Worm (Caenorhabditis elegans): ENCODE results near the gene sars-2.

Gene sars-2

DNA sequence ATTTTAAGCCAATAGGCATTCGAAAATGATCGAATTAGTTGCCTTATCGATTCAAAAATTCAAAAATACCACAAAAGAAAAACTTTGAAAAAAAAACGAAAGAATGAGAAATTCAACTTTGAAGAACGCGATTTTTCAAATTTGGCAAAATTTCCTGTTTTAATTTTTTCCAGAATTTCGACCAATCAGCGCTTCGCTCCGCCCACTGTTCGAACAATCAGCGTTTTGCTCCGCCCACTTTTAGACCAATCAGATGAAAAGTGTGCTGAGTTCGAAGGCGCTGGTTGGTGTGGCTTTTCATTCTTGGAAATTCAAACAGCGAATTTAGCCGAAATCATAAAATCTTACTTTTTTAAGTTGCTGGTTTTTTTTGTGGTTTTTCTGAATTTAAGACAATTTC lies 40.1 kb downstream of the sars-2 start:
- TF ChIP-seq ztf-4 (tag; optimal IDR thresholded peaks at IDR 0.05), result no peak
- TF ChIP-seq blmp-1 (tag; optimal IDR thresholded peaks at IDR 0.05; ENCODE audit: insufficient read depth), result no peak
- no peak for TF ChIP-seq sma-3 (GFP tag; optimal IDR thresholded peaks at IDR 0.05)
- TF ChIP-seq R02D3.7 (tag; optimal IDR thresholded peaks at IDR 0.05), result no peak
- no peak for TF ChIP-seq C34F6.9 (tag; optimal IDR thresholded peaks at IDR 0.05)
- TF ChIP-seq nhr-12 (tag; optimal IDR thresholded peaks at IDR 0.05), result no peak
- no peak for TF ChIP-seq crh-2 (tag; optimal IDR thresholded peaks at IDR 0.05)
- TF ChIP-seq lsy-2 (tag; optimal IDR thresholded peaks at IDR 0.05), result no peak
- TF ChIP-seq fos-1 (tag; optimal IDR thresholded peaks at IDR 0.05), result no peak
- TF ChIP-seq peb-1 (tag; optimal IDR thresholded peaks at IDR 0.05), result no peak
- TF ChIP-seq unc-55 (GFP tag; optimal IDR thresholded peaks at IDR 0.05), result no peak
- TF ChIP-seq mbf-1 (tag; optimal IDR thresholded peaks at IDR 0.05), result no peak
- no peak for TF ChIP-seq nhr-77 (tag; optimal IDR thresholded peaks at IDR 0.05)
- no peak for TF ChIP-seq lin-39 (tag; optimal IDR thresholded peaks at IDR 0.05)
- no peak for TF ChIP-seq nhr-11 (tag; optimal IDR thresholded peaks at IDR 0.05)
- TF ChIP-seq nhr-10 (tag; optimal IDR thresholded peaks at IDR 0.05), result no peak
- no peak for TF ChIP-seq zag-1 (tag; optimal IDR thresholded peaks at IDR 0.05)
- TF ChIP-seq ama-1 (optimal IDR thresholded peaks at IDR 0.05), result no peak

DNA sequence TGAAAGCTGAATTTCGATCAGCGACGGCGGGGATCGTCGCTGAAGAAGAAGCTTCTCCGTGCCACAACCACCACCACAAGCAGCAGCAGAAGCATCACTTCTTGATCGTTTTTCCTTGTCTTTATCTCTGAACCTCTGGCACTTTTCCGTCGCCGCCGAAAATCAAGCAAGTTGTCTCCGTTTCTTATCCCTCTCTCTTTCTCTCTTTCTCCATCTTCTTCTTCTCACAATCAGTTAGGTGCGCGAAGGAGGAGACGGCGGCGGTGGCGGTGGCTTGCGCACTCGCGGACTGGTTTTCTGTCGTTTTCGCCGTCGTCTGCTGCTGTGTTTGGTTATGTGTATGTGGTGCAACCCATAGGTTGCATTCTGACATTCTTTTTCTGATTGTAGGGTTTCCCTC lies 41.0 kb downstream of the sars-2 start:
- TF ChIP-seq F13H6.1 (tag; optimal IDR thresholded peaks at IDR 0.05) (peak; percentile 51), nhr-25 (tag; optimal IDR thresholded peaks at IDR 0.05) (peak; percentile 53), sma-9 (GFP tag; optimal IDR thresholded peaks at IDR 0.05) (peak; percentile 26), sma-9 (tag; optimal IDR thresholded peaks at IDR 0.05) (no peak), lin-39 (tag; optimal IDR thresholded peaks at IDR 0.05) (no peak), mdl-1 (tag; optimal IDR thresholded peaks at IDR 0.05) (peak in 1 of 2 experiments; percentile 8), nhr-21 (tag; optimal IDR thresholded peaks at IDR 0.05) (peak; percentile 45), unc-55 (GFP tag; optimal IDR thresholded peaks at IDR 0.05) (peak; percentile 16), ama-1 (optimal IDR thresholded peaks at IDR 0.05) (no peak), lin-13 (GFP tag; optimal IDR thresholded peaks at IDR 0.05) (no peak), lin-11 (tag; optimal IDR thresholded peaks at IDR 0.05) (no peak), Y55F3AM.14 (GFP tag; optimal IDR thresholded peaks at IDR 0.05) (peak; percentile 12), blmp-1 (tag; optimal IDR thresholded peaks at IDR 0.05; ENCODE audit: insufficient read depth) (peak; percentile 38), nhr-129 (tag; optimal IDR thresholded peaks at IDR 0.05) (peak; percentile 2)

DNA sequence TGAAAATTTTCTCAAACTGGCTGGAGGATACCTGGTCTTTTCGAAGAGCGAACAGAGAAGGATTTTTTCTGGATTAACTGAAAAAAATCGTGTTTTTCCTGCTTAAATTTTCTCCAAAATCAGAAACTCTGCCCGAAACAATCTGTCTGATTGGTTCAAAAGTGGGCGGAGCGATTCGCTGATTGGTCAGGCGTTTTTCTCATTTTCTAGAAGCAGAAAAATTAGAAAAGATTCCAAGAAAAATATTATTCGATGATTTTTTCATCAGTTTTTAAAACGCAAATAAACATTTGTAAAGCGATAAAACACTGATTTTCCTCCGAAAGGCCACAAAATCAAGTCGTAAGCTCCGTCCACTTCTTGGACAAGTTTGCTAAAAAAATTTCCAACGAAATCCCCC lies 41.5 kb downstream of the sars-2 start:
- TF ChIP-seq fos-1 (tag; optimal IDR thresholded peaks at IDR 0.05), result no peak
- TF ChIP-seq lsy-2 (tag; optimal IDR thresholded peaks at IDR 0.05), result no peak
- no peak for TF ChIP-seq nhr-25 (tag; optimal IDR thresholded peaks at IDR 0.05)
- no peak for TF ChIP-seq crh-2 (tag; optimal IDR thresholded peaks at IDR 0.05)
- no peak for TF ChIP-seq blmp-1 (tag; optimal IDR thresholded peaks at IDR 0.05; ENCODE audit: insufficient read depth)
- no peak for TF ChIP-seq nhr-6 (tag; optimal IDR thresholded peaks at IDR 0.05)
- TF ChIP-seq F13H6.1 (tag; optimal IDR thresholded peaks at IDR 0.05), result no peak
- no peak for TF ChIP-seq skn-1 (tag; optimal IDR thresholded peaks at IDR 0.05)
- no peak for TF ChIP-seq egl-27 (tag; optimal IDR thresholded peaks at IDR 0.05)
- TF ChIP-seq mdl-1 (tag; optimal IDR thresholded peaks at IDR 0.05), result no peak

DNA sequence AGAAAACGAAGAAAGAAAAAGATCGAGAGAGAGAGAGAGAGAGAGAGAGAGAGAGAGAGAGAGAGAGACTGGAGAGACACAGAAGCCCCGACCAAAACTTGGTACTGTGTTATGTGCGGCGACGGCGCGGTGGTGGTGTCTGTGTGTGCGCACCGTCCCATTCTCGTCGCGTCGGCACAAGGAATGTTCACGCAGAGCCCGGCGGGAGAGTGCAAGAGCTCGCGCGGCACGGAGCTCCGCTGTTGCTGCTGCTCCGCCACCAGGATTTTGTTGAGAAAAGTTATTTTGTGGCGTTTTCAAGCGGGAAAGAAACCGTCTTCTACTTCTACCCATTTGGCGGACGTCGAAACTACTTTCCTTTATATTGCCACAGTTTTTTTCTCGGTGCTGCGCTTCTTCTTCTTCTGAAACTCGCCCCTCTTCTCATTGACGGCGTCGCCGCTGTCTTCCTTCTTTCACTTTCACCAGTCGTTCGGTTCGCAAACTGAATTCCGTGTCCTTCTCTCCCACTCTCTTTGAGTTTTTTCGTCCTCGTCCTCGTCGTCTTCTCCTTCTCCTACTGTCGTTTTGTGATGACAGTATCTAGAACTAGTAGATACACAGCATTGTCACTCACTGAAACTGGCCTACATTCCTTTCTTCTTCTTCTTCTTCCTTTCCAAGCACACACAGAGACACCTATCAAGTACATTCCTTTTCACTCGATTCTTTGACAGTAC lies 42.1 kb downstream of the sars-2 start:
- TF ChIP-seq nhr-25 (tag; optimal IDR thresholded peaks at IDR 0.05), result peak; percentile 47
- TF ChIP-seq nhr-21 (tag; optimal IDR thresholded peaks at IDR 0.05), result no peak
- TF ChIP-seq dmd-4 (tag; optimal IDR thresholded peaks at IDR 0.05), result no peak
- peak; percentile 53 for TF ChIP-seq F13H6.1 (tag; optimal IDR thresholded peaks at IDR 0.05)
- TF ChIP-seq mdl-1 (tag; optimal IDR thresholded peaks at IDR 0.05), result no peak
- no peak for TF ChIP-seq lin-11 (tag; optimal IDR thresholded peaks at IDR 0.05)
- no peak for TF ChIP-seq alr-1 (tag; optimal IDR thresholded peaks at IDR 0.05)
- TF ChIP-seq unc-39 (tag; optimal IDR thresholded peaks at IDR 0.05), result no peak
- TF ChIP-seq sma-3 (GFP tag; optimal IDR thresholded peaks at IDR 0.05), result no peak
- TF ChIP-seq ceh-82 (tag; optimal IDR thresholded peaks at IDR 0.05), result no peak
- no peak for TF ChIP-seq nhr-77 (tag; optimal IDR thresholded peaks at IDR 0.05)
- peak; percentile 94 for TF ChIP-seq blmp-1 (tag; optimal IDR thresholded peaks at IDR 0.05; ENCODE audit: insufficient read depth)
- no peak for TF ChIP-seq nhr-23 (tag; optimal IDR thresholded peaks at IDR 0.05)
